Fruit fly (Drosophila melanogaster) whole organism, adult: Measurements from ENCODE around the gene uncNacbeta.

Source experiments
- CG11617 ChIP-seq: fragments of 200-800 bp; sonication (Bioruptor generic); optimal IDR thresholded peaks from 2 replicates; lab custom pipeline; 2017; ENCODE audit warnings: mild to moderate bottlenecking, missing biosample characterization, missing genetic modification reagents, missing genetic modification characterization
- CG14711 ChIP-seq: fragments of 200-800 bp; sonication (Bioruptor generic); optimal IDR thresholded peaks from 2 replicates; lab custom pipeline; 2018; ENCODE audit warnings: missing biosample characterization, mild to moderate bottlenecking, missing genetic modification characterization, moderate library complexity
- CG33017 ChIP-seq: fragments of 200-800 bp; sonication (Bioruptor generic); optimal IDR thresholded peaks from 2 replicates; lab custom pipeline; 2018; ENCODE audit warnings: missing biosample characterization, mild to moderate bottlenecking, missing genetic modification characterization, moderate library complexity
- Clk ChIP-seq: fragments of 200-800 bp; sonication (Bioruptor generic); optimal IDR thresholded peaks from 2 replicates; lab custom pipeline; 2017; ENCODE audit warnings: missing biosample characterization, missing genetic modification characterization
- Crg-1 ChIP-seq: fragments of 200-800 bp; sonication (Bioruptor generic); optimal IDR thresholded peaks from 2 replicates; lab custom pipeline; 2016; ENCODE audit warnings: missing biosample characterization, missing genetic modification characterization
- Mnt ChIP-seq: fragments of 200-800 bp; sonication (Bioruptor generic); optimal IDR thresholded peaks from 2 replicates; lab custom pipeline; 2016; ENCODE audit warnings: missing biosample characterization, mild to moderate bottlenecking, missing genetic modification characterization
- bab1 ChIP-seq: fragments of 200-800 bp; sonication (Bioruptor generic); optimal IDR thresholded peaks from 3 replicates; lab custom pipeline; 2019; ENCODE audit warnings: missing biosample characterization, mild to moderate bottlenecking, missing genetic modification characterization, moderate library complexity
- cnc ChIP-seq, 2 experiments: fragments of >200 bp; optimal IDR thresholded peaks; 2 replicates each; lab custom pipeline; 2017
- kay ChIP-seq: fragments of 200-800 bp; sonication (Bioruptor generic); peaks from one replicate; lab custom pipeline; 2016; ENCODE audit warnings: missing biosample characterization, missing genetic modification characterization, borderline replicate concordance
- pad ChIP-seq: fragments of 200-800 bp; sonication (Bioruptor generic); optimal IDR thresholded peaks from 3 replicates; lab custom pipeline; 2017; ENCODE audit warnings: missing biosample characterization, missing genetic modification characterization, mild to moderate bottlenecking, moderate library complexity, missing genetic modification reagents
- tj ChIP-seq: fragments of 200-800 bp; sonication (Bioruptor generic); optimal IDR thresholded peaks from 3 replicates; lab custom pipeline; 2017; ENCODE audit warnings: missing biosample characterization, mild to moderate bottlenecking, missing genetic modification characterization, moderate library complexity

DNA sequence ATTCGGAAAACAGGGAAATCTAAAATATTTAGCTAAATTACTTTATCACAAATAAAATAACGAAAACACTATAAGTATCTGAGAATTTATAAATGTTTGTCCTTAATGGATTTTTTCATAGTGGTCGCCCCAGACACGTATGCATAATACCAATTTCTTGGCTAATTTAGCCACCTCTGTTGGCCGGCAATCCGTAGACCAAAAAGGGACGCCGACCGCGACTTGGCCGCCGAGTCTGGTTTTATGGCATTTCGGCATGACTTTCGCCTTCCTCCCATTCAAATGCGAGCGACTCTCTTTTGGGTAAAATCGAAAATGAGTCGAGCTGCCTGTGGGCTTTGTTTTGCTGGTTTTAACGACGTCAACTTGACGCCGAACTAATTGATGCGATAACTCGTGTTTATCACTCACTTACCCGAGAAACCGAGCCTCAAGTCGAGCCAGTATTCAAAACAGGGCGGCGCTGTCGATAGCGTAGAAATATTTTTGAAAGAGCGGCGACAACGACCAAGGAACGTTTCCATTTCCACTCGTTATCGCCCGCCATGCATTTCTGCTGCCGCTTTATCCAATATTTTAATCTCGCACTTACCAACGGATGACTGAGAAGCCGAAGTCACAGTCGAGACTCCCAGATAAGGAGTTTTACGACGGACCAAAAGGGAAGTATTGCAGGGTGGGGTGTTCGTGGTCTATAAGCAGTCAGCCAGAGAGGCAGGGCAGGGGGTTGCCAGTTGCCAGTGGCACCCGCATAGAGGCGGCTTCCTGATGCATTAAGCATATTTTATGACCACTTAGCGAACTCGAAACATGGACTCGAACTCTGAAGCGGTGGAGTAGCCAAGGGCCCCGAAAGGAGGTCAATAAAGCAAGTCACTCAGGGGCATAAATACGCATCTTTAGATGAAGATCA lies 44.4 kb downstream of the uncNacbeta start:
- TF ChIP-seq cnc (optimal IDR thresholded peaks at IDR 0.05; lab: Kevin White, UChicago) (no peak), pad (no peak), kay (GFP tag; lab: Kevin White, UChicago) (no peak), CG33017 (no peak), CG14711 (tag; lab: Kevin White, UChicago) (no peak), Clk (GFP tag; lab: Kevin White, UChicago) (no peak), tj (GFP tag; lab: Kevin White, UChicago) (no peak), Mnt (GFP tag; lab: Kevin White, UChicago) (no peak), Crg-1 (GFP tag; lab: Kevin White, UChicago) (no peak), bab1 (GFP tag; lab: Kevin White, UChicago) (no peak), CG11617 (no peak)
